Worm (Caenorhabditis elegans): ENCODE results near the gene Y54G2A.49.

DNA sequence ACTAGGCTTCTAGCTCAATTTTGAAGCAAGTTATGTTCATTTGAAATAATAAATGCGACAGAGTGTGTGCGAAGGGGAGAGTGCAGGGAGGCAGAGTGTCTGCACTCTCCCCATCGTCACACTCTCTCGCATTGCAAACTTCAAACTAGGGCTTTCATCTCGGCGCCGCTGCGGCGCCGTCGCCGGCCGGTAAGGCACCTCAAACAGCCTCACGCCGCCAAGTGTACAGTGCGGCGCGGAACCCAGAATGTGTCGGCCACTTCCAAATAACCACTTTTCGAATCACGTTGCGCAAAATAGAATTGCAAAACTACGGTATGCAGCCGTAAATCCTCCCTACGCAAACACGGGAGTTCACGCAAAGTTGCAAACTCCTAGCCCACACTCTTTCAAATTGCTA, 3.8 kb downstream of the Y54G2A.49 start:
- TF ChIP-seq dpl-1 (GFP tag; optimal IDR thresholded peaks at IDR 0.05) (no peak), mdl-1 (tag; optimal IDR thresholded peaks at IDR 0.05) (no peak), nhr-11 (tag; optimal IDR thresholded peaks at IDR 0.05) (no peak), ama-1 (optimal IDR thresholded peaks at IDR 0.05) (no peak), ceh-82 (tag; optimal IDR thresholded peaks at IDR 0.05) (no peak), egl-27 (tag; optimal IDR thresholded peaks at IDR 0.05) (no peak), snpc-4 (tag; optimal IDR thresholded peaks at IDR 0.05) (no peak), zag-1 (tag; optimal IDR thresholded peaks at IDR 0.05) (no peak)

All from whole organism, L4 larva.